Fruit fly (Drosophila melanogaster) whole organism, pupa: ENCODE data around the gene CG7551.

Experiments
- CG13204 ChIP-seq: fragments of 200-800 bp; sonication (Bioruptor generic); optimal IDR thresholded peaks from 2 replicates; lab custom pipeline; 2018; ENCODE audit warnings: missing biosample characterization, mild to moderate bottlenecking, missing genetic modification characterization, moderate library complexity
- CG14655 ChIP-seq: fragments of 200-800 bp; sonication (Bioruptor generic); optimal IDR thresholded peaks from 3 replicates; lab custom pipeline; 2017; ENCODE audit warnings: mild to moderate bottlenecking, missing biosample characterization, missing genetic modification reagents, missing genetic modification characterization
- CG15710 ChIP-seq: fragments of 200-800 bp; sonication (Bioruptor generic); optimal IDR thresholded peaks from 2 replicates; lab custom pipeline; 2018; ENCODE audit warnings: missing biosample characterization, mild to moderate bottlenecking, missing genetic modification characterization, moderate library complexity
- CG17806 ChIP-seq: fragments of 200-800 bp; sonication (Bioruptor generic); optimal IDR thresholded peaks from 2 replicates; lab custom pipeline; 2018; ENCODE audit warnings: missing biosample characterization, mild to moderate bottlenecking, missing genetic modification characterization, moderate library complexity
- CG32121 ChIP-seq: fragments of 200-800 bp; sonication (Bioruptor generic); IDR thresholded peaks from 2 replicates; pipeline ENCODE4 v1.3.6; 2022; ENCODE audit warnings: missing biosample characterization, missing genetic modification characterization
- Pif1B ChIP-seq: fragments of 200-800 bp; sonication (Bioruptor generic); optimal IDR thresholded peaks from 3 replicates; lab custom pipeline; 2016; ENCODE audit warnings: missing biosample characterization, missing genetic modification characterization
- fd96Ca ChIP-seq: fragments of 200-800 bp; sonication (Bioruptor generic); IDR thresholded peaks from 3 replicates; pipeline ENCODE4 v1.3.6; 2022; ENCODE audit warnings: missing biosample characterization, missing genetic modification characterization
- gl ChIP-seq: fragments of 200-800 bp; sonication (Bioruptor generic); optimal IDR thresholded peaks from 2 replicates; lab custom pipeline; 2018; ENCODE audit warnings: missing biosample characterization, mild to moderate bottlenecking, missing genetic modification characterization

dm6 chr3L:11443474-11444080 lies 14.7 kb upstream of the CG7551 start:
- TF ChIP-seq gl (tag; lab: Kevin White, UChicago): no peak
- no peak for TF ChIP-seq CG17806
- no peak for TF ChIP-seq Pif1B
- TF ChIP-seq CG14655 (GFP tag; lab: Kevin White, UChicago): peak; percentile 45
- TF ChIP-seq fd96Ca: 0 out of 3 replicates have a peak, but pooled peaks have one; percentile 30
- no peak for TF ChIP-seq CG15710
- no peak for TF ChIP-seq CG13204 (GFP tag; lab: Kevin White, UChicago)
- TF ChIP-seq CG32121 (GFP tag; lab: Robert Waterston, UW): no peak
